Worm (Caenorhabditis elegans): ENCODE data around the gene ZK892.5.

The ZK892.5 gene

ce11 chrII:10029044-10029443, 21.0 kb downstream of the ZK892.5 start:
- TF ChIP-seq zfp-3 (GFP tag; conservative IDR thresholded peaks at IDR 0.05), result no peak
- TF ChIP-seq rbr-2 (tag; optimal IDR thresholded peaks at IDR 0.05), result no peak
- TF ChIP-seq mdl-1 (tag; optimal IDR thresholded peaks at IDR 0.05), result peak in 1 of 2 experiments; percentile 54
- no peak for TF ChIP-seq lin-15B (tag; optimal IDR thresholded peaks at IDR 0.05)
- TF ChIP-seq snpc-4 (tag; optimal IDR thresholded peaks at IDR 0.05), result no peak
- no peak for TF ChIP-seq nhr-6 (tag; optimal IDR thresholded peaks at IDR 0.05)
- no peak for TF ChIP-seq ceh-62 (tag; optimal IDR thresholded peaks at IDR 0.05)
- no peak for TF ChIP-seq mxl-2 (GFP tag; conservative IDR thresholded peaks at IDR 0.05)
- TF ChIP-seq pqm-1 (tag; optimal IDR thresholded peaks at IDR 0.05), result no peak
- TF ChIP-seq ceh-44 (GFP tag; IDR thresholded peaks at IDR 0.05), result no peak
- TF ChIP-seq hif-1 (tag; optimal IDR thresholded peaks at IDR 0.05), result no peak
- TF ChIP-seq nhr-77 (tag; optimal IDR thresholded peaks at IDR 0.05), result peak; percentile 55
- TF ChIP-seq ceh-82 (tag; optimal IDR thresholded peaks at IDR 0.05), result no peak
- no peak for TF ChIP-seq ceh-28 (tag; optimal IDR thresholded peaks at IDR 0.05)
- no peak for TF ChIP-seq lin-13 (GFP tag; optimal IDR thresholded peaks at IDR 0.05)
- TF ChIP-seq dmd-8 (GFP tag; IDR thresholded peaks at IDR 0.05), result no peak
- TF ChIP-seq unc-62 (GFP tag; optimal IDR thresholded peaks at IDR 0.05 in 1 of 2), result peak in 1 of 2 experiments; percentile 53
- TF ChIP-seq unc-62 (tag; optimal IDR thresholded peaks at IDR 0.05), result no peak
- no peak for TF ChIP-seq Y75B8A.6 (GFP tag; IDR thresholded peaks at IDR 0.05)
- no peak for TF ChIP-seq ces-1 (GFP tag; optimal IDR thresholded peaks at IDR 0.05)
- TF ChIP-seq unc-39 (tag; optimal IDR thresholded peaks at IDR 0.05), result no peak
- no peak for TF ChIP-seq daf-19 (GFP tag; conservative IDR thresholded peaks at IDR 0.05)
- TF ChIP-seq mdt-29 (GFP tag; IDR thresholded peaks at IDR 0.05), result 0 out of 2 replicates have a peak, but pooled peaks have one; percentile 10
- TF ChIP-seq F49E8.2 (tag; optimal IDR thresholded peaks at IDR 0.05; ENCODE audit: borderline replicate concordance), result no peak
- no peak for TF ChIP-seq ZK546.5 (tag; optimal IDR thresholded peaks at IDR 0.05)
- TF ChIP-seq ZK337.2 (GFP tag; IDR thresholded peaks at IDR 0.05), result no peak
- no peak for TF ChIP-seq nhr-42 (GFP tag; IDR thresholded peaks at IDR 0.05)
- no peak for TF ChIP-seq ceh-20 (GFP tag; IDR thresholded peaks at IDR 0.05)
- TF ChIP-seq nhr-41 (GFP tag; IDR thresholded peaks at IDR 0.05), result peak; percentile 38; the same call in 1 of the 2 replicates
- TF ChIP-seq hlh-11 (tag; optimal IDR thresholded peaks at IDR 0.05), result peak; percentile 81
- TF ChIP-seq vab-7 (GFP tag; IDR thresholded peaks at IDR 0.05), result no peak
- TF ChIP-seq sdz-12 (GFP tag; optimal IDR thresholded peaks at IDR 0.05), result no peak
- no peak for TF ChIP-seq T26A8.4 (GFP tag; IDR thresholded peaks at IDR 0.05)
- no peak for TF ChIP-seq pha-4 (GFP tag; IDR thresholded peaks at IDR 0.05)
- TF ChIP-seq pha-4 (tag; optimal IDR thresholded peaks at IDR 0.05), result no peak
- TF ChIP-seq Y5F2A.4 (GFP tag; optimal IDR thresholded peaks at IDR 0.05), result no peak
- no peak for TF ChIP-seq nhr-111 (GFP tag; optimal IDR thresholded peaks at IDR 0.05)
- no peak for TF ChIP-seq Y105C5A.15 (GFP tag; IDR thresholded peaks at IDR 0.05)
- peak; percentile 26 for TF ChIP-seq mep-1 (tag; optimal IDR thresholded peaks at IDR 0.05)
- TF ChIP-seq egl-43 (GFP tag; IDR thresholded peaks at IDR 0.05), result no peak
- TF ChIP-seq gei-8 (GFP tag; optimal IDR thresholded peaks at IDR 0.05), result no peak
- no peak; the same call in 1 of the 2 replicates for TF ChIP-seq php-3 (GFP tag; IDR thresholded peaks at IDR 0.05)
- no peak for TF ChIP-seq madf-9 (GFP tag; conservative IDR thresholded peaks at IDR 0.05)
- TF ChIP-seq zip-2 (tag; optimal IDR thresholded peaks at IDR 0.05), result no peak
- no peak for TF ChIP-seq zip-11 (GFP tag; IDR thresholded peaks at IDR 0.05)
- no peak for TF ChIP-seq fkh-10 (GFP tag; optimal IDR thresholded peaks at IDR 0.05)
- peak; percentile 16 for TF ChIP-seq nhr-102 (tag; optimal IDR thresholded peaks at IDR 0.05)
- no peak for TF ChIP-seq D1046.2 (GFP tag; IDR thresholded peaks at IDR 0.05)
- no peak for TF ChIP-seq tag-97 (GFP tag; IDR thresholded peaks at IDR 0.05)
- TF ChIP-seq ctbp-1 (GFP tag; IDR thresholded peaks at IDR 0.05), result no peak
- TF ChIP-seq nhr-25 (tag; optimal IDR thresholded peaks at IDR 0.05; ENCODE audit: borderline replicate concordance, insufficient read depth), result peak; percentile 75
- TF ChIP-seq aly-2 (tag; optimal IDR thresholded peaks at IDR 0.05), result no peak
- TF ChIP-seq dmd-6 (GFP tag; IDR thresholded peaks at IDR 0.05), result peak; percentile 62

Measured in whole organism, L4 larva.